Fruit fly (Drosophila melanogaster): ENCODE measurements around the gene CG31446.

- no peak for TF ChIP-seq Ets98B (GFP tag; IDR thresholded peaks at IDR 0.05)
- no peak for TF ChIP-seq fd96Ca (GFP tag; IDR thresholded peaks at IDR 0.05)
Observed at dm6 chr3R:15700801-15701200, 7.9 kb downstream of the CG31446 start.

Measured in whole organism, pupa.